Fruit fly (Drosophila melanogaster) whole organism: ENCODE measurements around the gene CG46309.

Source experiments
- CG8478 ChIP-seq: fragments of >200 bp; optimal IDR thresholded peaks from 2 replicates; lab custom pipeline; 2018; ENCODE audit warnings: inconsistent platforms
- Dll ChIP-seq: fragments of >200 bp; optimal IDR thresholded peaks from 2 replicates; lab custom pipeline; 2017
- EcR ChIP-seq, 2 experiments: fragments of >200 bp; optimal IDR thresholded peaks; 2 replicates each; lab custom pipeline; 2017; ENCODE audit warnings: missing biosample characterization in 2 of 2, missing genetic modification characterization in 2 of 2, missing genetic modification reagents in 2 of 2
- psq ChIP-seq: fragments of >200 bp; optimal IDR thresholded peaks from 2 replicates; lab custom pipeline; 2017
- usp ChIP-seq: fragments of >200 bp; optimal IDR thresholded peaks from 2 replicates; lab custom pipeline; 2017; ENCODE audit warnings: missing biosample characterization, missing genetic modification characterization, mixed read lengths

dm6 chr2L:16261576-16262217, 10.1 kb upstream of the CG46309 start, which contains the start of the genes twe and CG4935:
- TF ChIP-seq CG8478 (no peak), psq (lab: Kevin White, UChicago) (no peak), usp (no peak), EcR (GFP tag; optimal IDR thresholded peaks at IDR 0.05; lab: Kevin White, UChicago) (no peak), Dll (lab: Kevin White, UChicago) (no peak)
